Fruit fly (Drosophila melanogaster): ENCODE results near the gene Atg14.
A peak's percentile ranks its signal among the peaks of the same experiment; 100 is the strongest.

Atg14 gene

dm6 chr3R:29083459-29084457 is 32.4 kb upstream of the Atg14 start:
- TF ChIP-seq CG9139 (GFP tag; optimal IDR thresholded peaks at IDR 0.05) (no peak), Gug (GFP tag; IDR thresholded peaks at IDR 0.05) (no peak), CG6792 (GFP tag; optimal IDR thresholded peaks at IDR 0.05) (no peak), CG4318 (GFP tag; optimal IDR thresholded peaks at IDR 0.05) (no peak), CG3032 (tag; optimal IDR thresholded peaks at IDR 0.05) (peak; percentile 33), CG8632 (GFP tag; optimal IDR thresholded peaks at IDR 0.05) (peak; percentile 33), lz (GFP tag; optimal IDR thresholded peaks at IDR 0.05) (peak; percentile 19), Ets21C (GFP tag; optimal IDR thresholded peaks at IDR 0.05) (no peak), CG7368 (GFP tag; optimal IDR thresholded peaks at IDR 0.05) (peak; percentile 13), Hr39 (GFP tag; optimal IDR thresholded peaks at IDR 0.05) (peak; percentile 58), CG6808 (GFP tag; optimal IDR thresholded peaks at IDR 0.05) (peak; percentile 33), ss (GFP tag; optimal IDR thresholded peaks at IDR 0.05) (peak in 1 of 2 experiments; percentile 7), svp (GFP tag) (peak; percentile 89), net (GFP tag; optimal IDR thresholded peaks at IDR 0.05) (no peak), fd85E (GFP tag; optimal IDR thresholded peaks at IDR 0.05) (no peak), cyc (GFP tag; optimal IDR thresholded peaks at IDR 0.05) (peak; percentile 12), topi (GFP tag; optimal IDR thresholded peaks at IDR 0.05) (peak; percentile 52), pdm3 (GFP tag; optimal IDR thresholded peaks at IDR 0.05) (peak; percentile 44), Sox15 (GFP tag; optimal IDR thresholded peaks at IDR 0.05) (no peak), Eip93F (GFP tag; optimal IDR thresholded peaks at IDR 0.05) (no peak), Met (GFP tag; optimal IDR thresholded peaks at IDR 0.05) (peak; percentile 8), CG6276 (GFP tag; optimal IDR thresholded peaks at IDR 0.05) (no peak), CG10631 (GFP tag; optimal IDR thresholded peaks at IDR 0.05) (peak; percentile 34), CG32006 (GFP tag; optimal IDR thresholded peaks at IDR 0.05) (peak; percentile 30), acj6 (GFP tag; optimal IDR thresholded peaks at IDR 0.05) (peak; percentile 46), CG10669 (GFP tag; optimal IDR thresholded peaks at IDR 0.05) (peak; percentile 47), OdsH (GFP tag; optimal IDR thresholded peaks at IDR 0.05) (peak; percentile 40), eg (GFP tag; IDR thresholded peaks at IDR 0.05) (peak; percentile 45; the same call in 1 of the 3 replicates), vri (GFP tag; optimal IDR thresholded peaks at IDR 0.05) (peak; percentile 4), CG11902 (GFP tag; optimal IDR thresholded peaks at IDR 0.05) (no peak), Sox102F (GFP tag; optimal IDR thresholded peaks at IDR 0.05) (peak; percentile 8), Sox14 (GFP tag; optimal IDR thresholded peaks at IDR 0.05) (peak; percentile 37), CG15336 (GFP tag; IDR thresholded peaks at IDR 0.05) (0 out of 2 replicates have a peak, but pooled peaks have one; percentile 13), CG11294 (GFP tag; IDR thresholded peaks at IDR 0.05) (no peak), CG3919 (GFP tag; optimal IDR thresholded peaks at IDR 0.05) (peak; percentile 42), dac (GFP tag; optimal IDR thresholded peaks at IDR 0.05) (no peak), fd59A (GFP tag; optimal IDR thresholded peaks at IDR 0.05) (no peak), CG34406 (GFP tag; optimal IDR thresholded peaks at IDR 0.05) (no peak), achi (GFP tag; optimal IDR thresholded peaks at IDR 0.05) (peak; percentile 38), Eip75B (GFP tag; optimal IDR thresholded peaks at IDR 0.05) (peak; percentile 3), CG6163 (GFP tag; IDR thresholded peaks at IDR 0.05) (peak; percentile 11; the same call in 1 of the 3 replicates), fkh (GFP tag; optimal IDR thresholded peaks at IDR 0.05) (peak; percentile 88), CG1621 (tag; optimal IDR thresholded peaks at IDR 0.05) (no peak), esn (GFP tag; optimal IDR thresholded peaks at IDR 0.05) (peak; percentile 55), Blimp-1 (GFP tag; optimal IDR thresholded peaks at IDR 0.05) (no peak), CG31627 (GFP tag; optimal IDR thresholded peaks at IDR 0.05) (peak; percentile 34), CG16779 (tag; optimal IDR thresholded peaks at IDR 0.05) (no peak), CG6854 (GFP tag; optimal IDR thresholded peaks at IDR 0.05) (no peak), CG8319 (GFP tag; optimal IDR thresholded peaks at IDR 0.05) (peak; percentile 33), Smox (GFP tag; optimal IDR thresholded peaks at IDR 0.05) (peak; percentile 50)

Measured in whole organism, prepupa.